Fruit fly (Drosophila melanogaster): ENCODE results near the gene cact.

The cact gene

DNA sequence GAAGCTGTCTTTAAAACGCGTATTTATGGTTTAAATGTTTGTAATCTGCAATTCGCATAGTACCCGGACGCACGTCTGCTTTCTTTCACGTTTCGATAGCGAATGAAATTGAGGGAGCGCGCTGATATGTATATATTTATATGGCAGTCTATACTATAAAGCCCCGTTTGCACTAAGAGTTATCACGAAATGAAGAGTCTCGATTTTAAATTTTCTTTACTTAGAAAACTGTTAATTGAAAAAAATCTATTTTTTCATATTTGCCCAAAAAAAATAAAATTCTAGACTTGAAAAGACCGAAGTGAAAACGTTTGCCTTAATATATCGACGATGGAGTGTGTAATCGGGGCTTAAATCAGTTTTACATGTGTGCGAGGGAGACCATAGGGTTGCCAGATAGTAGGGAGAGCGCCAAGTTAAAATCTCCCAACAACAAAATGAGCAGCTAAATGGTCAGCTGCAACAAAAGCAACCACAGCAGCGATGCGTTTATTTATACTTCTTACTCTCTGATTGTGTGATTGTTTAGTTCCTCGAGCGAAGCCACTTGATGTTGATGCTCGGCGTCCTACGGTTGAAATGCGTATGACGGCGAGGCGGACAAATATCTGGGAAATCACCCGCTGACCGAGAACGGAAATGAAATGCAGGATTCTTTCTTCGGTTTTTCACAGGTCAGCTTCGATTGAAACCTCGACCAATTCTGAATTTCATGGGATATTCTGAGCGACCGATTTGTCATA, at the start of gene cact:
Gene cact, minus strand, starts transcription at position 693 of the 743 bp plus-strand sequence.
- TF ChIP-seq Crg-1 (GFP tag; optimal IDR thresholded peaks at IDR 0.05) (peak; percentile 69), Hr96 (GFP tag; optimal IDR thresholded peaks at IDR 0.05) (peak; percentile 94), CG7045 (GFP tag; optimal IDR thresholded peaks at IDR 0.05) (peak; percentile 92), CG11617 (GFP tag; optimal IDR thresholded peaks at IDR 0.05) (peak; percentile 94), bab1 (GFP tag; optimal IDR thresholded peaks at IDR 0.05) (peak; percentile 94), ovo (GFP tag; optimal IDR thresholded peaks at IDR 0.05) (peak; percentile 76), kay (GFP tag; ENCODE audit: borderline replicate concordance) (peak; percentile 98), cic (GFP tag; optimal IDR thresholded peaks at IDR 0.05) (peak; percentile 86), tj (GFP tag; optimal IDR thresholded peaks at IDR 0.05) (peak; percentile 81), CG7101 (tag; optimal IDR thresholded peaks at IDR 0.05) (peak; percentile 95), toe (GFP tag; optimal IDR thresholded peaks at IDR 0.05) (peak; percentile 97), CG33017 (tag; optimal IDR thresholded peaks at IDR 0.05) (peak; percentile 91), cnc (optimal IDR thresholded peaks at IDR 0.05) (no peak), Clk (GFP tag; optimal IDR thresholded peaks at IDR 0.05) (peak; percentile 57), CG1620 (GFP tag; optimal IDR thresholded peaks at IDR 0.05) (peak; percentile 94), CG14711 (tag; optimal IDR thresholded peaks at IDR 0.05) (peak; percentile 91), CG12768 (GFP tag; optimal IDR thresholded peaks at IDR 0.05) (peak; percentile 88), Mnt (GFP tag; optimal IDR thresholded peaks at IDR 0.05) (peak; percentile 94), CG5204 (GFP tag; optimal IDR thresholded peaks at IDR 0.05) (peak; percentile 95), pad (GFP tag; optimal IDR thresholded peaks at IDR 0.05) (peak; percentile 68)

DNA sequence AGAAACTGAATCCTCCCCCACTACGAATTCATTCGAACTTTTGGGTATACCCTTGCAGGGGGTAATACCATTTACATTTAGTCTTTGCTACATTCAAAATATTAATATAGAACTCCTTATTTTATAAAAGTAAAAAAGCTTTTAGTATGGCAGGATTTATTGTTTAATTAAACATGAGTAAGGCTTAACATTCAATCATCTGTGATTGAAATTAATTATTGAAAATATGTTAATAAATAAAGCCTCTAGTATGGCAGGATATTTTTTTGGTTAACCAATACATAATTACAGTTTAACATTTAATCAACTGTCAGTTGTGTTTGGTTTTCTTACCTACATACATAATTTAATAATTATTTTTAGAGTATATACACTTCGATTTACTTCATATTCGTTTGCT, 48.7 kb upstream of the cact start:
- TF ChIP-seq Hr96 (GFP tag; optimal IDR thresholded peaks at IDR 0.05): no peak
- TF ChIP-seq Clk (GFP tag; optimal IDR thresholded peaks at IDR 0.05): no peak
- no peak for TF ChIP-seq pad (GFP tag; optimal IDR thresholded peaks at IDR 0.05)
- TF ChIP-seq CG14711 (tag; optimal IDR thresholded peaks at IDR 0.05): no peak
- TF ChIP-seq CG7045 (GFP tag; optimal IDR thresholded peaks at IDR 0.05): no peak
- TF ChIP-seq CG33017 (tag; optimal IDR thresholded peaks at IDR 0.05): no peak
- TF ChIP-seq Crg-1 (GFP tag; optimal IDR thresholded peaks at IDR 0.05): no peak
- no peak for TF ChIP-seq toe (GFP tag; optimal IDR thresholded peaks at IDR 0.05)
- no peak for TF ChIP-seq CG7101 (tag; optimal IDR thresholded peaks at IDR 0.05)
- TF ChIP-seq ovo (GFP tag; optimal IDR thresholded peaks at IDR 0.05): no peak
- TF ChIP-seq bab1 (GFP tag; optimal IDR thresholded peaks at IDR 0.05): no peak
- TF ChIP-seq tj (GFP tag; optimal IDR thresholded peaks at IDR 0.05): no peak
- no peak for TF ChIP-seq CG12768 (GFP tag; optimal IDR thresholded peaks at IDR 0.05)
- TF ChIP-seq kay (GFP tag; ENCODE audit: borderline replicate concordance): no peak
- TF ChIP-seq cnc (optimal IDR thresholded peaks at IDR 0.05): no peak
- TF ChIP-seq CG1620 (GFP tag; optimal IDR thresholded peaks at IDR 0.05): no peak
- no peak for TF ChIP-seq CG11617 (GFP tag; optimal IDR thresholded peaks at IDR 0.05)
- no peak for TF ChIP-seq Mnt (GFP tag; optimal IDR thresholded peaks at IDR 0.05)

dm6 chr2L:16365603-16366002, 39.6 kb upstream of the cact start, which contains the start of gene jhamt:
jhamt (plus strand) TSS chr2L:16365903.
- TF ChIP-seq CG1620 (GFP tag; optimal IDR thresholded peaks at IDR 0.05): no peak
- no peak for TF ChIP-seq cnc (optimal IDR thresholded peaks at IDR 0.05)
- TF ChIP-seq Hr96 (GFP tag; optimal IDR thresholded peaks at IDR 0.05): no peak
- no peak for TF ChIP-seq toe (GFP tag; optimal IDR thresholded peaks at IDR 0.05)
- TF ChIP-seq CG12768 (GFP tag; optimal IDR thresholded peaks at IDR 0.05): no peak
- no peak for TF ChIP-seq Crg-1 (GFP tag; optimal IDR thresholded peaks at IDR 0.05)
- no peak for TF ChIP-seq tj (GFP tag; optimal IDR thresholded peaks at IDR 0.05)
- no peak for TF ChIP-seq Clk (GFP tag; optimal IDR thresholded peaks at IDR 0.05)
- TF ChIP-seq ovo (GFP tag; optimal IDR thresholded peaks at IDR 0.05): no peak
- TF ChIP-seq CG14711 (tag; optimal IDR thresholded peaks at IDR 0.05): no peak
- TF ChIP-seq CG33017 (tag; optimal IDR thresholded peaks at IDR 0.05): no peak
- TF ChIP-seq CG7101 (tag; optimal IDR thresholded peaks at IDR 0.05): no peak
- no peak for TF ChIP-seq CG5204 (GFP tag; optimal IDR thresholded peaks at IDR 0.05)
- TF ChIP-seq bab1 (GFP tag; optimal IDR thresholded peaks at IDR 0.05): no peak

DNA sequence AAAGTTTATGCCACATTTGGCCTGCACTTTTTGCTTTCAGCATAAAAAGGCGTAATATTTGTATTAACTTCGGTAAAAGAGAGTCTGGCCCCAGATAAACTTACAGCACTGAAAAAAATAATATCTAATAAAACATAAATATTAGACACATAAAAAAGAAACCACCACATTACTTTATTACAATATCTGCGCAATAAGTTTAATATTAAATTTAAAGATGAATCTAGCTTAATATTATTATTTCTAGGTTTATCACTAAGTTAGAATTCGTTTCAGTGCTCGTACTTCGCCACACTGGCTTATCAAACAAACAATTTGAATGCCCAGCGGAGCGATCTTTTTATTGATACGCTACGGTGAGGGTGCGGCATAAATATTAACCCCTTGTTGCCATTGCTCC, 31.9 kb upstream of the cact start:
- no peak for TF ChIP-seq Clk (GFP tag; optimal IDR thresholded peaks at IDR 0.05)
- TF ChIP-seq Crg-1 (GFP tag; optimal IDR thresholded peaks at IDR 0.05): no peak
- no peak for TF ChIP-seq CG5204 (GFP tag; optimal IDR thresholded peaks at IDR 0.05)
- TF ChIP-seq CG12768 (GFP tag; optimal IDR thresholded peaks at IDR 0.05): no peak
- no peak for TF ChIP-seq ovo (GFP tag; optimal IDR thresholded peaks at IDR 0.05)
- TF ChIP-seq CG7045 (GFP tag; optimal IDR thresholded peaks at IDR 0.05): no peak
- TF ChIP-seq pad (GFP tag; optimal IDR thresholded peaks at IDR 0.05): no peak
- TF ChIP-seq CG1620 (GFP tag; optimal IDR thresholded peaks at IDR 0.05): no peak
- no peak for TF ChIP-seq CG11617 (GFP tag; optimal IDR thresholded peaks at IDR 0.05)
- no peak for TF ChIP-seq CG7101 (tag; optimal IDR thresholded peaks at IDR 0.05)
- TF ChIP-seq CG14711 (tag; optimal IDR thresholded peaks at IDR 0.05): no peak
- TF ChIP-seq CG33017 (tag; optimal IDR thresholded peaks at IDR 0.05): no peak
- no peak for TF ChIP-seq Mnt (GFP tag; optimal IDR thresholded peaks at IDR 0.05)
- TF ChIP-seq tj (GFP tag; optimal IDR thresholded peaks at IDR 0.05): no peak
- no peak for TF ChIP-seq cic (GFP tag; optimal IDR thresholded peaks at IDR 0.05)
- TF ChIP-seq toe (GFP tag; optimal IDR thresholded peaks at IDR 0.05): no peak

dm6 chr2L:16356249-16357025, 30.4 kb upstream of the cact start, which contains the start of gene CaBP1:
CaBP1 (minus strand) TSS chr2L:16356735.
- peak; percentile 69 for TF ChIP-seq tj (GFP tag; optimal IDR thresholded peaks at IDR 0.05)
- TF ChIP-seq kay (GFP tag; ENCODE audit: borderline replicate concordance): peak; percentile 10
- peak; percentile 86 for TF ChIP-seq CG14711 (tag; optimal IDR thresholded peaks at IDR 0.05)
- TF ChIP-seq CG33017 (tag; optimal IDR thresholded peaks at IDR 0.05): no peak
- no peak for TF ChIP-seq CG11617 (GFP tag; optimal IDR thresholded peaks at IDR 0.05)
- peak; percentile 42 for TF ChIP-seq bab1 (GFP tag; optimal IDR thresholded peaks at IDR 0.05)
